Fruit fly (Drosophila melanogaster) whole organism, adult: ENCODE measurements around the gene CG43051.
A peak's percentile ranks its signal among the peaks of the same experiment; 100 is the strongest.

Experiments used
- CG11617 ChIP-seq: fragments of 200-800 bp; sonication (Bioruptor generic); optimal IDR thresholded peaks from 2 replicates; lab custom pipeline; 2017; ENCODE audit warnings: mild to moderate bottlenecking, missing biosample characterization, missing genetic modification reagents, missing genetic modification characterization
- CG12768 ChIP-seq: fragments of 200-800 bp; sonication (Bioruptor generic); optimal IDR thresholded peaks from 2 replicates; lab custom pipeline; 2017; ENCODE audit warnings: missing biosample characterization, missing genetic modification characterization, mild to moderate bottlenecking, moderate library complexity, missing genetic modification reagents
- CG14711 ChIP-seq: fragments of 200-800 bp; sonication (Bioruptor generic); optimal IDR thresholded peaks from 2 replicates; lab custom pipeline; 2018; ENCODE audit warnings: missing biosample characterization, mild to moderate bottlenecking, missing genetic modification characterization, moderate library complexity
- CG1620 ChIP-seq: fragments of 200-800 bp; sonication (Bioruptor generic); optimal IDR thresholded peaks from 2 replicates; lab custom pipeline; 2016; ENCODE audit warnings: missing biosample characterization, missing genetic modification characterization
- CG33017 ChIP-seq: fragments of 200-800 bp; sonication (Bioruptor generic); optimal IDR thresholded peaks from 2 replicates; lab custom pipeline; 2018; ENCODE audit warnings: missing biosample characterization, mild to moderate bottlenecking, missing genetic modification characterization, moderate library complexity
- CG5204 ChIP-seq: fragments of 200-800 bp; sonication (Bioruptor generic); optimal IDR thresholded peaks from 2 replicates; lab custom pipeline; 2016; ENCODE audit warnings: missing biosample characterization, missing genetic modification characterization
- CG7045 ChIP-seq: fragments of 200-800 bp; sonication (Bioruptor generic); optimal IDR thresholded peaks from 2 replicates; lab custom pipeline; 2017; ENCODE audit warnings: missing biosample characterization, mild to moderate bottlenecking, missing genetic modification characterization
- CG7101 ChIP-seq: fragments of 200-800 bp; sonication (Bioruptor generic); optimal IDR thresholded peaks from 2 replicates; lab custom pipeline; 2018; ENCODE audit warnings: missing biosample characterization, mild to moderate bottlenecking, missing genetic modification characterization, moderate library complexity
- Clk ChIP-seq: fragments of 200-800 bp; sonication (Bioruptor generic); optimal IDR thresholded peaks from 2 replicates; lab custom pipeline; 2017; ENCODE audit warnings: missing biosample characterization, missing genetic modification characterization
- Crg-1 ChIP-seq: fragments of 200-800 bp; sonication (Bioruptor generic); optimal IDR thresholded peaks from 2 replicates; lab custom pipeline; 2016; ENCODE audit warnings: missing biosample characterization, missing genetic modification characterization
- Hr96 ChIP-seq: fragments of 200-800 bp; sonication (Bioruptor generic); optimal IDR thresholded peaks from 2 replicates; lab custom pipeline; 2016; ENCODE audit warnings: missing biosample characterization, missing genetic modification characterization
- Mnt ChIP-seq: fragments of 200-800 bp; sonication (Bioruptor generic); optimal IDR thresholded peaks from 2 replicates; lab custom pipeline; 2016; ENCODE audit warnings: missing biosample characterization, mild to moderate bottlenecking, missing genetic modification characterization
- bab1 ChIP-seq: fragments of 200-800 bp; sonication (Bioruptor generic); optimal IDR thresholded peaks from 3 replicates; lab custom pipeline; 2019; ENCODE audit warnings: missing biosample characterization, mild to moderate bottlenecking, missing genetic modification characterization, moderate library complexity
- cic ChIP-seq: fragments of 200-800 bp; sonication (Bioruptor generic); optimal IDR thresholded peaks from 2 replicates; lab custom pipeline; 2017; ENCODE audit warnings: missing biosample characterization, mild to moderate bottlenecking, missing genetic modification characterization, moderate library complexity
- cnc ChIP-seq, 2 experiments: fragments of >200 bp; optimal IDR thresholded peaks; 2 replicates each; lab custom pipeline; 2017
- kay ChIP-seq: fragments of 200-800 bp; sonication (Bioruptor generic); peaks from one replicate; lab custom pipeline; 2016; ENCODE audit warnings: missing biosample characterization, missing genetic modification characterization, borderline replicate concordance
- ovo ChIP-seq: fragments of 200-800 bp; sonication (Bioruptor generic); optimal IDR thresholded peaks from 2 replicates; lab custom pipeline; 2016; ENCODE audit warnings: missing biosample characterization, missing genetic modification characterization
- pad ChIP-seq: fragments of 200-800 bp; sonication (Bioruptor generic); optimal IDR thresholded peaks from 3 replicates; lab custom pipeline; 2017; ENCODE audit warnings: missing biosample characterization, missing genetic modification characterization, mild to moderate bottlenecking, moderate library complexity, missing genetic modification reagents
- tj ChIP-seq: fragments of 200-800 bp; sonication (Bioruptor generic); optimal IDR thresholded peaks from 3 replicates; lab custom pipeline; 2017; ENCODE audit warnings: missing biosample characterization, mild to moderate bottlenecking, missing genetic modification characterization, moderate library complexity
- toe ChIP-seq: fragments of 200-800 bp; sonication (Bioruptor generic); optimal IDR thresholded peaks from 2 replicates; lab custom pipeline; 2016; ENCODE audit warnings: missing biosample characterization, missing genetic modification characterization

CG43051 gene

DNA sequence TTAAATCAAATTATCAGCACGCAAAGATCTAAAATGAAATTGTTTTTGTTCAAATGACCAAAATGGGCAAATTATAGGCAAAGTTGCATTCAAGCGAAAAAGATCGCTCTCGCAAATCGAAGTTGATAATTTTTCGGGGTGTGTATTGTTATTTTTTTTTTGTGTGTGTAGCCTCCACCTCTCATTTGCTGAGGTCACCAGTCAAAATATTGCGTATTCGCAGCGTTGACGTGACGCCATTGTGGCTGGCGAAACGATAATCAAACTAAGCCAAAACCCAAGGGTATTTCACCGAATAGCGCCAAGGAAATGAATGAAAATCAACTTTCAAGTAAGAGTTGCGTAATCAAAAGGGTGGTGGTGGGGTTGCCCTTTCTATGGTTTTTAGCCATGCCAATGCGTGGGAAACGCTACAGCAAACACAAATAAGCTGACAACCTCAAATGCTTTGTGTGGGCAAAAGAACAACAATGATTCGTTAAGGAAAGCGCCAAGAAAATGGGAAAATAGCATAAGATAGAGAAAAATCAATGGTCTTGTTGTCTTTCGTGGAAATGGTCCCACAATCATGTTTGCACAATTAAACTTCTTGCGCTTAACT lies 4.8 kb upstream of the CG43051 start:
- no peak for TF ChIP-seq kay (GFP tag; lab: Kevin White, UChicago)
- TF ChIP-seq Mnt (GFP tag; lab: Kevin White, UChicago): no peak
- no peak for TF ChIP-seq cnc (optimal IDR thresholded peaks at IDR 0.05; lab: Kevin White, UChicago)
- TF ChIP-seq ovo: no peak
- no peak for TF ChIP-seq tj
- TF ChIP-seq Hr96 (GFP tag; lab: Kevin White, UChicago): no peak
- TF ChIP-seq Crg-1 (GFP tag; lab: Kevin White, UChicago): no peak
- TF ChIP-seq CG1620: no peak
- no peak for TF ChIP-seq CG14711 (tag; lab: Kevin White, UChicago)
- TF ChIP-seq pad: no peak
- TF ChIP-seq CG33017 (tag; lab: Kevin White, UChicago): no peak
- TF ChIP-seq toe (GFP tag; lab: Kevin White, UChicago): no peak
- no peak for TF ChIP-seq CG5204 (GFP tag; lab: Kevin White, UChicago)
- no peak for TF ChIP-seq CG11617 (GFP tag; lab: Kevin White, UChicago)
- no peak for TF ChIP-seq bab1 (GFP tag; lab: Kevin White, UChicago)
- TF ChIP-seq CG7045 (GFP tag; lab: Kevin White, UChicago): no peak
- no peak for TF ChIP-seq Clk (GFP tag; lab: Kevin White, UChicago)
- TF ChIP-seq CG7101 (tag; lab: Kevin White, UChicago): no peak

DNA sequence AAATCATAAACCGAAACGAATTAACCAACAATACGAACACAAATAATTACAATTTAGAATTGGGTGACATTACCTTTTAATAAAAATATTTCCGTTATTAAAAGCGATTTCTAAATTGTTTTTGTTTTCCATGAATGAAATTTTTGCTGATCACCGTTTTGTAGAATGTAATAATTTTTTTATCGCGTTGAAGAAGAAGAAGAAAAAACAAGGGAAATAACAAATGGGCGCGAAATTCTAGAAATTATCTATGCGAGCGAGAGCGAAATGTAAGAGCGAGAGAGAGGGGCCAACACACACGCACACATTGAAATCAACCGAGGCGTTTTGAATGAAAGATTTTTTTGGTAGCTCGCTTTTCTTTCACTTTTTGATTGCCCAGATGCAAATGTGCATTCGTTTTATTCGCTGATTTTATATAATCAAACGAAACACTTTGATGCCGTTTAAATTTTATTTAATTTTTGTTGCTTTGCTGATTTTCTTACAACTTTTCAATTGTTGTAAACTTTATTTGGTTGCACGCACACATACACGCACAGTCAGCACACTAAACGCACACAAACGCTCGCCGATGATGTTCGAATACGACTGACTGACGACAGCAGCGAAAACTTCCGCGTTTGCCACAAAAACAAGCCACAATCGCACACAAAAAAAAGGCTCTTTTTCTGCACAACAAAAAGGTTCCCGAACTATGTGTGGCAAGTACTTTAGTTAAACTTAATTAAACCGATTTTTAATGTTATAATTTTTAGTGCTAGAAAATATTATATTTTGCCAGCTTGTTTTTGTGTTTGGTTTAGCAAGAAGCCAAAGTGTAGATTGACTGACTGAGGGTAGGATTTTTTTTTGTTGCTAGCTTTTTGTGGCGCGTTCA lies 3.5 kb upstream of the CG43051 start:
- TF ChIP-seq tj: peak; percentile 44
- no peak for TF ChIP-seq Crg-1 (GFP tag; lab: Kevin White, UChicago)
- TF ChIP-seq pad: no peak
- no peak for TF ChIP-seq cic (GFP tag; lab: Kevin White, UChicago)
- peak; percentile 44 for TF ChIP-seq kay (GFP tag; lab: Kevin White, UChicago)
- TF ChIP-seq cnc (optimal IDR thresholded peaks at IDR 0.05; lab: Kevin White, UChicago): no peak
- no peak for TF ChIP-seq CG12768
- TF ChIP-seq CG7045 (GFP tag; lab: Kevin White, UChicago): no peak
- no peak for TF ChIP-seq toe (GFP tag; lab: Kevin White, UChicago)

DNA sequence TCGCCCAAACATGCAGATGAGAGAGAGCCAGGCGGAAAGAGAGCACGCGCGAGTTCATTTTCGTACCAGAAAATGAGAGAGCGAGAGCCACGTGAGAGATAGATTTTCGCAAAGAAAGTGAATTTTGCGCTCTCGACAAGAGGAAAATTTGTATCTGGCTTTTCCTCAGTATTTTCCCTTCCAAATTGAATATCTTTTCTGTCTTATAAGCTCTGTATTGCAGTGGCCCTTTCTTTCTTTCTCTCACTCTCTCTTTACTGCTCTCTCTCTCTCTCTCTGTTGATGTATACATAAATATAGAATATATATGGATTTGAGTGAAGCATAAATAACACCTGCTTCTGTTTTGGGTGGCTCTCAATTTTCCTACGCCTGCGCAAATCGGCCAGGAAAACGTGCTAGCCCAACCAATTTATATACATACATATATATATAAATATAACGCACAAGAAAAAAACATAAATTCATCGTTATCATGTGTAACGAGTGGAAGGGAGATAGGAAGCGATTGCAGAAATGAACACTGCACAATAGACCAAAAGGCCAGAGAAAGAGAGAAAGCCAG lies 2.8 kb upstream of the CG43051 start:
- TF ChIP-seq CG12768 (no peak), kay (GFP tag; lab: Kevin White, UChicago) (peak; percentile 66), toe (GFP tag; lab: Kevin White, UChicago) (no peak), tj (no peak)

DNA sequence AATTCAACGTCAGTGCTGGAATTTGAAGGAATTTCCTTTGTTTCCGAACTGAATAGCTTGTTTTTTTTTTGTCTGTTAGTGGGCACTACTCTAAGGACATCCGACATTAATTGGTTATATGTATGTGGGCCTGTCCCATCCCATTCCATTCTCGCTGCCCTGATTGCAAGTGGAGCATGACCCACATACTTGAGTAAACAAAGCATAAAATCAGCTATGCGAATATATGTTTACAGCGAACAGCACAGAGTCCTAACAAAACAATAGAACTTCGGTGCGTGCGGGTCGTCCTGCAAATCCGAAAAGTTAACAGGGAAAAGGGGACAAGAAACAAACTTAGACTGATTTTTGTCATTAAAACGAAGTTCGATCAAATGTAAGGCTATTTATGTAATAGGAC lies 2.1 kb upstream of the CG43051 start:
- TF ChIP-seq CG5204 (GFP tag; lab: Kevin White, UChicago) (no peak), toe (GFP tag; lab: Kevin White, UChicago) (no peak), kay (GFP tag; lab: Kevin White, UChicago) (no peak), cic (GFP tag; lab: Kevin White, UChicago) (no peak), CG1620 (no peak), bab1 (GFP tag; lab: Kevin White, UChicago) (no peak), CG11617 (GFP tag; lab: Kevin White, UChicago) (no peak), pad (no peak), tj (no peak), cnc (optimal IDR thresholded peaks at IDR 0.05; lab: Kevin White, UChicago) (no peak), CG12768 (no peak), ovo (no peak), CG7045 (GFP tag; lab: Kevin White, UChicago) (no peak), Clk (GFP tag; lab: Kevin White, UChicago) (no peak), CG33017 (tag; lab: Kevin White, UChicago) (no peak), CG14711 (tag; lab: Kevin White, UChicago) (no peak), Crg-1 (GFP tag; lab: Kevin White, UChicago) (no peak), Hr96 (GFP tag; lab: Kevin White, UChicago) (no peak), CG7101 (tag; lab: Kevin White, UChicago) (no peak), Mnt (GFP tag; lab: Kevin White, UChicago) (no peak)

DNA sequence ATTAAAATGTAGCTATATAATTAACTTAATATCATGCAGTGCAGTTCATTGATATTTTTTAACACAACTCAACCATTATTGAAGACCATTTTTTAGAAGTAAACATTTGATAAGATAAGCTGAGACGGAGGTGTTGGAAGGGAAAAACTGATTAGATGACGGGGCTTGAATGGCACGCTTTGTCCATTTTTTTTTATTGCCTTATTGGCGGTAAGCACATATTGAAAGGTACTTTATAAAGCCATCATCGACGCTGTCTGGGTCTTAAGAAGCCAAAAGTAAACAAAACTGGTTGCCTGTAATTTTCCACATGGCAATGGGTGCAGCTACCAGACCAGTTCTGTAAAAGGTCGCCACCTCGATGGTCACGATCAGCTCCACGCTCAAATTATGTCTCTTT lies 995 bp upstream of the CG43051 start:
- TF ChIP-seq CG7101 (tag; lab: Kevin White, UChicago) (no peak), Mnt (GFP tag; lab: Kevin White, UChicago) (peak; percentile 29), cic (GFP tag; lab: Kevin White, UChicago) (peak; percentile 91)

DNA sequence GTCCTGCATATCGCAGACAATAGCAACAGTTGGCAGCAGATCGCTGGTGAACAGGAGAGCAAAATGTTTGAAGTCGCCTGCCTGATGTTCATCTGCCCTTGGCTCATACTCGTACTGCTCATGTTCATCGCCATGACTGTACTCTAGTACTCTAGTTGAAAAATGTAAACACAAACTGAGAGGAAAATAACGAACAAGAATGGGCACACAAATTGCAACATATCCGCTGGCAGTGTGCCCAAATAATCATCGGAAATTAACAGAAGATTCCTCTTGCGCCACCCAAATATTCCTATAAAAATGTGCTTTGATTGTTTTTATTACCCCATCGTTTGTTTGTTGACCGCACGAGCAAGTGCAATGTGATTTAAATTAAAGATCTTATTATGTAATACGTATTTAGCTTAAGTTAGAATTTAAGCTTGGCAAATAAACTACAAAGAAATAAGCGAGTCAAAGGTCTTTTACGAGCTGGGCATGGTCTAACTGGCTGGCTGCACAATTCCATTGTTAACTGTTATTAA lies 377 bp downstream of the CG43051 start:
- TF ChIP-seq cnc (optimal IDR thresholded peaks at IDR 0.05; lab: Kevin White, UChicago) (no peak), CG14711 (tag; lab: Kevin White, UChicago) (no peak), CG11617 (GFP tag; lab: Kevin White, UChicago) (no peak), Hr96 (GFP tag; lab: Kevin White, UChicago) (no peak), CG1620 (no peak), CG7101 (tag; lab: Kevin White, UChicago) (no peak), kay (GFP tag; lab: Kevin White, UChicago) (peak; percentile 36)
